Worm (Caenorhabditis elegans): ENCODE measurements around the gene rpc-25.

rpc-25 gene

ce11 chrV:10159972-10160371 is 46.4 kb downstream of the rpc-25 start:
- peak; percentile 54 for TF ChIP-seq nhr-28 (tag; optimal IDR thresholded peaks at IDR 0.05)
- no peak for TF ChIP-seq cey-2 (tag; optimal IDR thresholded peaks at IDR 0.05; ENCODE audit: borderline replicate concordance, insufficient read depth)
- no peak for TF ChIP-seq egl-27 (tag; optimal IDR thresholded peaks at IDR 0.05)
- no peak for TF ChIP-seq nhr-6 (tag; optimal IDR thresholded peaks at IDR 0.05)
- TF ChIP-seq mdl-1 (tag; optimal IDR thresholded peaks at IDR 0.05) = peak in 1 of 2 experiments; percentile 64
- no peak for TF ChIP-seq F49E8.2 (tag; optimal IDR thresholded peaks at IDR 0.05; ENCODE audit: borderline replicate concordance)
- no peak for TF ChIP-seq lir-3 (tag; optimal IDR thresholded peaks at IDR 0.05)
- no peak for TF ChIP-seq ama-1 (optimal IDR thresholded peaks at IDR 0.05)
- TF ChIP-seq Y5F2A.4 (GFP tag; optimal IDR thresholded peaks at IDR 0.05) = no peak
- no peak for TF ChIP-seq ztf-11 (tag; optimal IDR thresholded peaks at IDR 0.05)
- TF ChIP-seq spr-3 (GFP tag; optimal IDR thresholded peaks at IDR 0.05) = no peak
- no peak for TF ChIP-seq zip-11 (GFP tag; IDR thresholded peaks at IDR 0.05)
- TF ChIP-seq ceh-28 (tag; optimal IDR thresholded peaks at IDR 0.05) = no peak
- no peak for TF ChIP-seq nhr-41 (GFP tag; IDR thresholded peaks at IDR 0.05)
- no peak for TF ChIP-seq Y48G9A.11 (GFP tag; IDR thresholded peaks at IDR 0.05)
- TF ChIP-seq hlh-30 (tag; optimal IDR thresholded peaks at IDR 0.05; ENCODE audit: insufficient read depth) = peak; percentile 42
- no peak for TF ChIP-seq mxl-3 (GFP tag; optimal IDR thresholded peaks at IDR 0.05)
- no peak for TF ChIP-seq snpc-4 (tag; optimal IDR thresholded peaks at IDR 0.05)
- peak; percentile 64 for TF ChIP-seq dve-1 (tag; optimal IDR thresholded peaks at IDR 0.05; ENCODE audit: insufficient read depth)
- TF ChIP-seq pqm-1 (tag; optimal IDR thresholded peaks at IDR 0.05) = peak; percentile 1
- TF ChIP-seq duxl-1 (tag; optimal IDR thresholded peaks at IDR 0.05; ENCODE audit: poor library complexity) = no peak
- TF ChIP-seq F10B5.3 (tag; optimal IDR thresholded peaks at IDR 0.05) = no peak
- no peak for TF ChIP-seq F37D6.2 (tag; optimal IDR thresholded peaks at IDR 0.05)
- peak; percentile 87 for TF ChIP-seq php-3 (GFP tag; IDR thresholded peaks at IDR 0.05)
- no peak for TF ChIP-seq nhr-11 (tag; optimal IDR thresholded peaks at IDR 0.05)
- peak; percentile 82 for TF ChIP-seq dmd-6 (GFP tag; IDR thresholded peaks at IDR 0.05)
- TF ChIP-seq Y75B8A.6 (GFP tag; IDR thresholded peaks at IDR 0.05) = no peak
- no peak for TF ChIP-seq lim-7 (GFP tag; IDR thresholded peaks at IDR 0.05)
- no peak for TF ChIP-seq ctbp-1 (GFP tag; IDR thresholded peaks at IDR 0.05)
- TF ChIP-seq gei-8 (GFP tag; optimal IDR thresholded peaks at IDR 0.05) = no peak
- no peak for TF ChIP-seq T26A8.4 (GFP tag; IDR thresholded peaks at IDR 0.05)
- TF ChIP-seq nhr-77 (tag; optimal IDR thresholded peaks at IDR 0.05) = peak; percentile 31
- TF ChIP-seq ceh-20 (GFP tag; IDR thresholded peaks at IDR 0.05) = no peak
- TF ChIP-seq vab-7 (GFP tag; IDR thresholded peaks at IDR 0.05) = no peak
- no peak for TF ChIP-seq F44E2.7 (GFP tag; IDR thresholded peaks at IDR 0.05)
- no peak for TF ChIP-seq daf-16 (GFP tag; optimal IDR thresholded peaks at IDR 0.05)
- TF ChIP-seq daf-16 (tag; optimal IDR thresholded peaks at IDR 0.05) = peak; percentile 66

ce11 chrV:10158528-10158927 is 47.9 kb downstream of the rpc-25 start, which contains the start of gene srsx-30:
Gene srsx-30, plus strand, starts transcription at chrV:10158828.
- TF ChIP-seq dmd-9 (GFP tag; IDR thresholded peaks at IDR 0.05) = no peak
- TF ChIP-seq aha-1 (tag) = no peak
- TF ChIP-seq lin-38 (GFP tag; IDR thresholded peaks at IDR 0.05) = no peak
- no peak for TF ChIP-seq mep-1 (tag; optimal IDR thresholded peaks at IDR 0.05)
- no peak for TF ChIP-seq F26F4.8 (GFP tag; conservative IDR thresholded peaks at IDR 0.05)
- no peak for TF ChIP-seq zag-1 (tag; optimal IDR thresholded peaks at IDR 0.05)
